Worm (Caenorhabditis elegans) whole organism, young adult: ENCODE data around the gene F57G8.7.

Experiments used
- B0019.2 ChIP-seq: fragments of 200-800 bp; sonication (Bioruptor generic); conservative IDR thresholded peaks from 2 replicates; pipeline ENCODE4 v1.3.6; 2022; ENCODE audit warnings: missing genetic modification reagents, missing genetic modification characterization, missing compliant biosample characterization
- B0035.1 ChIP-seq: sonication (generic microtip); optimal IDR thresholded peaks from 2 replicates; lab custom pipeline; 2016; ENCODE audit warnings: missing genetic modification characterization, mild to moderate bottlenecking, missing compliant biosample characterization, missing genotype, missing genetic modification reagents
- B0336.3 ChIP-seq: fragments of 200-800 bp; sonication (Bioruptor generic); IDR thresholded peaks from 2 replicates; pipeline ENCODE4 v1.3.6; 2022; ENCODE audit warnings: missing genetic modification characterization, missing compliant biosample characterization
- D2030.7 ChIP-seq: fragments of 200-800 bp; sonication (Bioruptor generic); IDR thresholded peaks from 2 replicates; pipeline ENCODE4 v1.3.6; 2022; ENCODE audit warnings: missing genetic modification reagents, missing genetic modification characterization, missing compliant biosample characterization
- F33H1.4 ChIP-seq: fragments of 200-800 bp; sonication (Bioruptor generic); IDR thresholded peaks from 2 replicates; pipeline ENCODE4 v1.3.6; 2022; ENCODE audit warnings: missing genetic modification reagents, missing genetic modification characterization, missing compliant biosample characterization
- F49E8.2 ChIP-seq: sonication (generic microtip); optimal IDR thresholded peaks from 3 replicates; lab custom pipeline; 2017; ENCODE audit warnings: missing genetic modification characterization, mild to moderate bottlenecking, missing compliant biosample characterization, antibody characterized with exemption, moderate library complexity; ENCODE audit not compliant: insufficient read depth
- F55B11.4 ChIP-seq: sonication (generic microtip); optimal IDR thresholded peaks from 2 replicates; lab custom pipeline; 2016; ENCODE audit warnings: missing compliant biosample characterization, missing genetic modification characterization, borderline replicate concordance; ENCODE audit not compliant: insufficient read depth
- K11D2.4 ChIP-seq: fragments of 200-800 bp; sonication (Bioruptor generic); IDR thresholded peaks from 2 replicates; pipeline ENCODE4 v1.3.6; 2022; ENCODE audit warnings: missing genetic modification reagents, missing genetic modification characterization, missing compliant biosample characterization
- K12H6.12 ChIP-seq: fragments of 200-800 bp; sonication (Bioruptor generic); optimal IDR thresholded peaks from 2 replicates; lab custom pipeline; 2018; ENCODE audit warnings: mild to moderate bottlenecking, missing genetic modification characterization, missing compliant biosample characterization
- T07F8.4 ChIP-seq: sonication (generic microtip); optimal IDR thresholded peaks from 2 replicates; lab custom pipeline; 2016; ENCODE audit warnings: mild to moderate bottlenecking, missing genetic modification characterization, moderate library complexity, missing compliant biosample characterization
- Y56A3A.18 ChIP-seq: fragments of 200-800 bp; sonication (Bioruptor generic); IDR thresholded peaks from 2 replicates; pipeline ENCODE4 v1.3.6; 2022; ENCODE audit warnings: missing genetic modification reagents, missing genetic modification characterization, missing compliant biosample characterization
- Y79H2A.3 ChIP-seq: fragments of 200-800 bp; sonication (Bioruptor generic); conservative IDR thresholded peaks from 2 replicates; pipeline ENCODE4 v1.3.6; 2022; ENCODE audit warnings: missing genetic modification reagents, missing genetic modification characterization, missing compliant biosample characterization
- Y95B8A.8 ChIP-seq: fragments of 200-800 bp; sonication (Bioruptor generic); IDR thresholded peaks from 2 replicates; pipeline ENCODE4 v1.3.6; 2022; ENCODE audit warnings: missing genetic modification reagents, missing genetic modification characterization, missing compliant biosample characterization
- akir-1 ChIP-seq: fragments of 200-800 bp; sonication (Bioruptor generic); optimal IDR thresholded peaks from 2 replicates; lab custom pipeline; 2018; ENCODE audit warnings: mild to moderate bottlenecking, missing genetic modification characterization, moderate library complexity, missing compliant biosample characterization
- aptf-3 ChIP-seq: fragments of 200-800 bp; sonication (Bioruptor generic); IDR thresholded peaks from 2 replicates; pipeline ENCODE4 v1.3.6; 2022; ENCODE audit warnings: missing genetic modification characterization, missing compliant biosample characterization
- atf-7 ChIP-seq: sonication (generic microtip); optimal IDR thresholded peaks from 2 replicates; lab custom pipeline; 2017; ENCODE audit warnings: mild to moderate bottlenecking, missing genetic modification characterization, missing compliant biosample characterization
- attf-5 ChIP-seq: fragments of 200-800 bp; sonication (Bioruptor generic); optimal IDR thresholded peaks from 2 replicates; lab custom pipeline; 2018; ENCODE audit warnings: mild to moderate bottlenecking, missing genetic modification characterization, missing compliant biosample characterization
- bed-1 ChIP-seq: fragments of 200-800 bp; sonication (Bioruptor generic); IDR thresholded peaks from 2 replicates; pipeline ENCODE4 v1.3.6; 2022; ENCODE audit warnings: missing genetic modification reagents, missing genetic modification characterization, missing compliant biosample characterization
- ccch-3 ChIP-seq: fragments of 200-800 bp; sonication (Bioruptor generic); optimal IDR thresholded peaks from 2 replicates; lab custom pipeline; 2018; ENCODE audit warnings: mild to moderate bottlenecking, missing genetic modification characterization, missing compliant biosample characterization
- ceh-40 ChIP-seq: fragments of 200-800 bp; sonication (Bioruptor generic); IDR thresholded peaks from 2 replicates; pipeline ENCODE4 v1.3.6; 2022; ENCODE audit warnings: missing genetic modification characterization, missing compliant biosample characterization
- ceh-58 ChIP-seq: fragments of 200-800 bp; sonication (Bioruptor generic); IDR thresholded peaks from 2 replicates; pipeline ENCODE4 v1.3.6; 2022; ENCODE audit warnings: missing genetic modification characterization, missing compliant biosample characterization
- ceh-79 ChIP-seq: sonication (generic microtip); optimal IDR thresholded peaks from 2 replicates; lab custom pipeline; 2017; ENCODE audit warnings: mild to moderate bottlenecking, missing genetic modification characterization, missing compliant biosample characterization
- ceh-91 ChIP-seq: fragments of 200-800 bp; sonication (Bioruptor generic); IDR thresholded peaks from 2 replicates; pipeline ENCODE4 v1.3.6; 2022; ENCODE audit warnings: missing genetic modification reagents, missing genetic modification characterization, missing compliant biosample characterization
- dpff-1 ChIP-seq: sonication (generic microtip); optimal IDR thresholded peaks from 2 replicates; lab custom pipeline; 2017; ENCODE audit warnings: mild to moderate bottlenecking, missing genetic modification characterization, missing compliant biosample characterization
- egrh-3 ChIP-seq: fragments of 200-800 bp; sonication (Bioruptor generic); IDR thresholded peaks from 2 replicates; pipeline ENCODE4 v1.3.6; 2022; ENCODE audit warnings: missing genetic modification reagents, missing genetic modification characterization, missing compliant biosample characterization
- ets-4 ChIP-seq: fragments of 200-800 bp; sonication (Bioruptor generic); optimal IDR thresholded peaks from 2 replicates; lab custom pipeline; 2018; ENCODE audit warnings: mild to moderate bottlenecking, missing genetic modification characterization, missing compliant biosample characterization
- gei-17 ChIP-seq: fragments of 200-800 bp; sonication (Bioruptor generic); optimal IDR thresholded peaks from 2 replicates; lab custom pipeline; 2018; ENCODE audit warnings: mild to moderate bottlenecking, missing genetic modification characterization, missing compliant biosample characterization
- hlh-26 ChIP-seq: fragments of 200-800 bp; sonication (Bioruptor generic); conservative IDR thresholded peaks from 2 replicates; pipeline ENCODE4 v1.3.6; 2022; ENCODE audit warnings: missing genetic modification reagents, missing genetic modification characterization, missing compliant biosample characterization
- let-526 ChIP-seq: fragments of 200-800 bp; sonication (Bioruptor generic); IDR thresholded peaks from 2 replicates; pipeline ENCODE4 v1.3.6; 2022; ENCODE audit warnings: missing genetic modification reagents, missing genetic modification characterization, missing compliant biosample characterization
- let-607 ChIP-seq, 2 experiments: fragments of 200-800 bp in 1 of 2; sonication (Bioruptor generic) in 1 of 2; sonication (generic microtip) in 1 of 2; optimal IDR thresholded peaks; 2 replicates each; lab custom pipeline; 2016 to 2018; ENCODE audit warnings: mild to moderate bottlenecking in 2 of 2, missing compliant biosample characterization in 2 of 2, missing genetic modification characterization in 2 of 2, moderate library complexity in 2 of 2, missing genotype in 1 of 2
- lsy-27 ChIP-seq: sonication (generic microtip); optimal IDR thresholded peaks from 2 replicates; lab custom pipeline; 2017; ENCODE audit warnings: missing genetic modification characterization, mild to moderate bottlenecking, missing compliant biosample characterization, antibody characterized with exemption, missing genotype, borderline replicate concordance; ENCODE audit not compliant: insufficient read depth
- madf-10 ChIP-seq: sonication (generic microtip); optimal IDR thresholded peaks from 2 replicates; lab custom pipeline; 2016; ENCODE audit warnings: mild to moderate bottlenecking, missing genetic modification characterization, missing compliant biosample characterization
- madf-3 ChIP-seq: fragments of 200-800 bp; sonication (Bioruptor generic); IDR thresholded peaks from 2 replicates; pipeline ENCODE4 v1.3.6; 2022; ENCODE audit warnings: missing genetic modification reagents, missing genetic modification characterization, missing compliant biosample characterization
- mcd-1 ChIP-seq: fragments of 200-800 bp; sonication (Bioruptor generic); IDR thresholded peaks from 2 replicates; pipeline ENCODE4 v1.3.6; 2022; ENCODE audit warnings: missing genetic modification reagents, missing genetic modification characterization, missing compliant biosample characterization
- mxl-1 ChIP-seq: sonication (generic microtip); optimal IDR thresholded peaks from 2 replicates; lab custom pipeline; 2016; ENCODE audit warnings: missing genetic modification characterization, missing compliant biosample characterization
- nhr-27 ChIP-seq: fragments of 200-800 bp; sonication (Bioruptor generic); optimal IDR thresholded peaks from 2 replicates; lab custom pipeline; 2018; ENCODE audit warnings: mild to moderate bottlenecking, missing genetic modification characterization, moderate library complexity, missing compliant biosample characterization
- nhr-80 ChIP-seq: sonication (generic microtip); optimal IDR thresholded peaks from 2 replicates; lab custom pipeline; 2016; ENCODE audit warnings: missing genetic modification characterization, missing compliant biosample characterization
- rec-8 ChIP-seq, 2 experiments: sonication (generic microtip); optimal IDR thresholded peaks; 2 replicates each; lab custom pipeline; 2016; ENCODE audit warnings: mild to moderate bottlenecking in 2 of 2, missing genetic modification characterization in 2 of 2, missing genetic modification reagents in 2 of 2, missing genotype in 2 of 2, missing biosample characterization in 1 of 2, missing compliant biosample characterization in 1 of 2, moderate library complexity in 1 of 2
- repo-1 ChIP-seq: sonication (generic microtip); optimal IDR thresholded peaks from 2 replicates; lab custom pipeline; 2017; ENCODE audit warnings: mild to moderate bottlenecking, missing genetic modification characterization, missing compliant biosample characterization
- sea-2 ChIP-seq: fragments of 200-800 bp; sonication (Bioruptor generic); IDR thresholded peaks from 2 replicates; pipeline ENCODE4 v1.3.6; 2022; ENCODE audit warnings: missing genetic modification characterization, missing compliant biosample characterization
- snpc-1.1 ChIP-seq: sonication (generic microtip); optimal IDR thresholded peaks from 2 replicates; lab custom pipeline; 2017; ENCODE audit warnings: missing genetic modification characterization, mild to moderate bottlenecking, missing compliant biosample characterization, antibody characterized with exemption, moderate library complexity, missing genotype, missing genetic modification reagents; ENCODE audit not compliant: insufficient read depth
- snpc-3.4 ChIP-seq: sonication (generic microtip); optimal IDR thresholded peaks from 2 replicates; lab custom pipeline; 2017; ENCODE audit warnings: missing genetic modification characterization, mild to moderate bottlenecking, missing compliant biosample characterization, antibody characterized with exemption, moderate library complexity, missing genotype, missing genetic modification reagents
- somi-1 ChIP-seq: fragments of 200-800 bp; sonication (Bioruptor generic); optimal IDR thresholded peaks from 2 replicates; lab custom pipeline; 2018; ENCODE audit warnings: mild to moderate bottlenecking, missing genetic modification characterization, missing compliant biosample characterization
- tbp1 ChIP-seq: fragments of 200-800 bp; sonication (Bioruptor generic); optimal IDR thresholded peaks from 2 replicates; lab custom pipeline; 2018; ENCODE audit warnings: mild to moderate bottlenecking, missing genetic modification characterization, missing compliant biosample characterization
- tlf-1 ChIP-seq: fragments of 200-800 bp; sonication (Bioruptor generic); optimal IDR thresholded peaks from 2 replicates; lab custom pipeline; 2018; ENCODE audit warnings: mild to moderate bottlenecking, missing genetic modification characterization, missing compliant biosample characterization
- ztf-18 ChIP-seq: sonication (generic microtip); optimal IDR thresholded peaks from 2 replicates; lab custom pipeline; 2016; ENCODE audit warnings: missing genotype, mild to moderate bottlenecking, missing genetic modification characterization, missing compliant biosample characterization
- ztf-28 ChIP-seq: fragments of 200-800 bp; sonication (Bioruptor generic); IDR thresholded peaks from 2 replicates; pipeline ENCODE4 v1.3.6; 2022; ENCODE audit warnings: missing genetic modification reagents, missing genetic modification characterization, missing compliant biosample characterization

The F57G8.7 gene

ce11 chrV:16350775-16351378, 21.9 kb downstream of the F57G8.7 start:
- TF ChIP-seq T07F8.4 (tag; lab: Kevin White, UChicago): no peak
- TF ChIP-seq ceh-58 (GFP tag; lab: Robert Waterston, UW): no peak
- no peak for TF ChIP-seq aptf-3 (GFP tag; lab: Robert Waterston, UW)
- no peak for TF ChIP-seq atf-7 (tag; lab: Kevin White, UChicago)
- no peak for TF ChIP-seq dpff-1 (tag; lab: Kevin White, UChicago)
- no peak for TF ChIP-seq akir-1
- TF ChIP-seq nhr-27 (tag; lab: Kevin White, UChicago): no peak
- 0 out of 2 replicates have a peak, but pooled peaks have one; percentile 45 for TF ChIP-seq Y56A3A.18 (GFP tag; lab: Robert Waterston, UW)
- no peak for TF ChIP-seq snpc-1.1
- TF ChIP-seq ceh-79 (tag; lab: Kevin White, UChicago): no peak
- TF ChIP-seq tbp1 (GFP tag; lab: Kevin White, UChicago): no peak
- no peak for TF ChIP-seq mxl-1
- peak; percentile 12 for TF ChIP-seq gei-17 (GFP tag; lab: Kevin White, UChicago)
- TF ChIP-seq B0035.1 (tag; lab: Kevin White, UChicago): no peak
- no peak for TF ChIP-seq ztf-18 (tag; lab: Kevin White, UChicago)
- TF ChIP-seq rec-8 (tag; optimal IDR thresholded peaks at IDR 0.05; lab: Kevin White, UChicago): no peak
- TF ChIP-seq bed-1 (GFP tag; lab: Robert Waterston, UW): no peak
- no peak for TF ChIP-seq lsy-27 (tag; lab: Kevin White, UChicago)
- TF ChIP-seq B0336.3 (GFP tag; lab: Robert Waterston, UW): peak; percentile 47; the same call in 1 of the 2 replicates
- no peak for TF ChIP-seq somi-1 (GFP tag; lab: Kevin White, UChicago)
- TF ChIP-seq D2030.7 (GFP tag; lab: Robert Waterston, UW): no peak
- no peak for TF ChIP-seq K11D2.4 (GFP tag; lab: Robert Waterston, UW)
- TF ChIP-seq ccch-3 (GFP tag; lab: Kevin White, UChicago): no peak
- TF ChIP-seq hlh-26 (GFP tag; lab: Robert Waterston, UW): no peak
- peak; percentile 55 for TF ChIP-seq attf-5 (GFP tag; lab: Kevin White, UChicago)
- peak; percentile 63; the same call in 1 of the 2 replicates for TF ChIP-seq let-526 (GFP tag; lab: Robert Waterston, UW)
- TF ChIP-seq madf-3 (GFP tag; lab: Robert Waterston, UW): no peak
- no peak for TF ChIP-seq Y95B8A.8 (GFP tag; lab: Robert Waterston, UW)
- TF ChIP-seq Y79H2A.3 (GFP tag; lab: Robert Waterston, UW): no peak
- no peak for TF ChIP-seq B0019.2 (GFP tag; lab: Robert Waterston, UW)
- peak; percentile 48 for TF ChIP-seq mcd-1 (GFP tag; lab: Robert Waterston, UW)
- no peak for TF ChIP-seq snpc-3.4 (tag; lab: Kevin White, UChicago)
- TF ChIP-seq F33H1.4 (GFP tag; lab: Robert Waterston, UW): no peak
- TF ChIP-seq madf-10 (tag; lab: Kevin White, UChicago): no peak
- no peak for TF ChIP-seq F49E8.2 (tag; lab: Kevin White, UChicago)
- no peak for TF ChIP-seq F55B11.4
- TF ChIP-seq K12H6.12 (tag; lab: Kevin White, UChicago): peak; percentile 65
- peak; percentile 22; the same call in 1 of the 2 replicates for TF ChIP-seq egrh-3 (GFP tag; lab: Robert Waterston, UW)
- no peak for TF ChIP-seq sea-2 (GFP tag; lab: Robert Waterston, UW)
- TF ChIP-seq repo-1 (tag; lab: Kevin White, UChicago): no peak
- no peak for TF ChIP-seq tlf-1 (GFP tag; lab: Kevin White, UChicago)
- no peak for TF ChIP-seq ceh-91 (GFP tag; lab: Robert Waterston, UW)
- TF ChIP-seq nhr-80 (tag; lab: Kevin White, UChicago): peak; percentile 89
- peak; percentile 48 for TF ChIP-seq ets-4
- TF ChIP-seq ztf-28 (GFP tag; lab: Robert Waterston, UW): no peak
- TF ChIP-seq let-607 (tag; optimal IDR thresholded peaks at IDR 0.05; lab: Kevin White, UChicago): no peak
- no peak for TF ChIP-seq ceh-40 (GFP tag; lab: Robert Waterston, UW)
